Worm (Caenorhabditis elegans): ENCODE measurements around the gene ZK1307.3.

DNA sequence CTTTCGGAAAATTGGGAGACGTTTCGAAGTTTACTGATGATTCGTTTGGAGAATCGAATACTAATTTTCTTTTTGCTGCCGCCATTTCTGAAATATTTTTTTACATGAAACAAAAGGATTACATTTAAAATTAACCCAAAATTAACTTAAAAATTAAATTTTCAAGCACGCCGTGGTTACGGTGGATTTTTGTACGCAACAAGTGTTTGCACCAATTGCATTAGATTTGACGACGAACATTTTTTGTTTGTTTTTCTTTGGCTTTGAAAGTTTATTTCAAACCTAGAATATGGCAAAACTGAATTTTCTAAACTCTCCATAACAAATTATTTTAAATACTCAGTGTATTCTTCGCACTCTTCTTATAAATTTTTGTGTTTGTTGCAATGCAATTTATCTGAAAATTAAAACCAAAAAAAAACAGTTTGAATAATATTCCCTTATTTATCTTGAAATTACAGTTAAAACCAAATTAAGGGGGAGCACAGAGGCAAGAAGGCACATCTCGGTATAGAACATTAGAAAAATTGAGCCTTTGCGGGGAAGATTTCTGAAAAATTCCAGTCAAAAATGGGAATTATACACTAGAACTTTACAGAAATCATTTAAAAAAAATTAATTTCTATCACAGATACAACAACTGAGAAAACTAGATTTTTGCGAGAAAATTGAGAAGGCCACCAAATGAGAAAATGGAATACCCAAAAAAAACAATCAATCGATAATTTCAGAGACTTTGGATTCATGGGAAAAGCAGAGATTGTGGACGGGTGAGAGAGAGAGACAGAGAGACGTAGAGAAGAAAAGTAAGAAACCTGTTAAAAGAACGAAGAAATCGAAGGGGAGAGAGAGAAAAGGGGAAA is 35.5 kb downstream of the ZK1307.3 start, which contains the start of gene hal-3:
- TF ChIP-seq dao-5 (tag; optimal IDR thresholded peaks at IDR 0.05) (no peak), him-1 (tag; optimal IDR thresholded peaks at IDR 0.05) (no peak), W03F9.2 (tag; optimal IDR thresholded peaks at IDR 0.05) (peak; percentile 16)
